ENCODE assay signal across 4 worm cellular contexts in genomic region chrIII:1704020-1704419, ce11.
TF ChIP-seq lines count a peak whose summit lies in the region.

No protein-coding gene starts in this region.

TF ChIP-seq in whole organism, L4 larva, 104 proteins besides CTCF, POLR2A, EP300 and RAD21:
- no peak for TF ChIP-seq mep-1 (tag; optimal IDR thresholded peaks at IDR 0.05; lab: Kevin White, UChicago)
- TF ChIP-seq D1046.2 (GFP tag; IDR thresholded peaks at IDR 0.05; lab: Robert Waterston, UW) = 0 out of 2 replicates have a peak, but pooled peaks have one; percentile 42

TF ChIP-seq in whole organism, early embryonic, 17 proteins besides CTCF, POLR2A, EP300 and RAD21:
- peak; percentile 84 for TF ChIP-seq ceh-36 (tag; optimal IDR thresholded peaks at IDR 0.05; lab: Kevin White, UChicago)
- TF ChIP-seq hmbx-1 (tag; optimal IDR thresholded peaks at IDR 0.05; lab: Kevin White, UChicago) = no peak

TF ChIP-seq in whole organism, late embryonic, 69 proteins besides CTCF, POLR2A, EP300 and RAD21:
- TF ChIP-seq fax-1 (tag; optimal IDR thresholded peaks at IDR 0.05; lab: Kevin White, UChicago) (no peak), ama-1 (optimal IDR thresholded peaks at IDR 0.05; lab: Kevin White, UChicago) (no peak), lin-11 (tag; optimal IDR thresholded peaks at IDR 0.05; lab: Kevin White, UChicago) (no peak), fkh-6 (tag; optimal IDR thresholded peaks at IDR 0.05; lab: Kevin White, UChicago) (no peak), zip-5 (tag; optimal IDR thresholded peaks at IDR 0.05; lab: Kevin White, UChicago) (no peak), odd-2 (tag; optimal IDR thresholded peaks at IDR 0.05; lab: Kevin White, UChicago) (no peak), dve-1 (tag; optimal IDR thresholded peaks at IDR 0.05; lab: Kevin White, UChicago) (peak; percentile 56), C38D4.7 (GFP tag; optimal IDR thresholded peaks at IDR 0.05; lab: Kevin White, UChicago) (no peak)

TF ChIP-seq in whole organism, mixed stage, embryonic, 35 proteins besides CTCF, POLR2A, EP300 and RAD21:
- TF ChIP-seq ham-2 (GFP tag; optimal IDR thresholded peaks at IDR 0.05; lab: Kevin White, UChicago) (peak; percentile 4), ces-1 (GFP tag; optimal IDR thresholded peaks at IDR 0.05; lab: Kevin White, UChicago) (no peak), ceh-43 (GFP tag; optimal IDR thresholded peaks at IDR 0.05; lab: Kevin White, UChicago) (no peak)

Comparison
In these comparisons a context has a peak if more than half of its experiments do, and no peak if none do; other contexts are left out.
1. Of the 7 proteins assayed by ChIP-seq in both whole organism, L4 larva and whole organism, late embryonic: peak only in whole organism, L4 larva: none; only in whole organism, late embryonic: dve-1; in both: none; in neither: 6.